Worm (Caenorhabditis elegans) whole organism, young adult: Measurements from ENCODE around the gene bbs-4.

Experiments
- B0035.1 ChIP-seq: sonication (generic microtip); optimal IDR thresholded peaks from 2 replicates; lab custom pipeline; 2016; ENCODE audit warnings: missing genetic modification characterization, mild to moderate bottlenecking, missing compliant biosample characterization, missing genotype, missing genetic modification reagents
- B0261.1 ChIP-seq: sonication (generic microtip); optimal IDR thresholded peaks from 2 replicates; lab custom pipeline; 2016; ENCODE audit warnings: mild to moderate bottlenecking, missing genetic modification characterization, moderate library complexity, missing compliant biosample characterization
- C17E4.6 ChIP-seq: fragments of 200-800 bp; sonication (Bioruptor generic); IDR thresholded peaks from 2 replicates; pipeline ENCODE4 v1.3.6; 2022; ENCODE audit warnings: missing genetic modification reagents, missing genetic modification characterization, missing compliant biosample characterization
- F33H1.4 ChIP-seq: fragments of 200-800 bp; sonication (Bioruptor generic); IDR thresholded peaks from 2 replicates; pipeline ENCODE4 v1.3.6; 2022; ENCODE audit warnings: missing genetic modification reagents, missing genetic modification characterization, missing compliant biosample characterization
- F39B2.1 ChIP-seq: fragments of 200-800 bp; sonication (Bioruptor generic); IDR thresholded peaks from 2 replicates; pipeline ENCODE4 v1.3.6; 2022; ENCODE audit warnings: missing genetic modification reagents, missing genetic modification characterization, missing compliant biosample characterization
- akir-1 ChIP-seq: fragments of 200-800 bp; sonication (Bioruptor generic); optimal IDR thresholded peaks from 2 replicates; lab custom pipeline; 2018; ENCODE audit warnings: mild to moderate bottlenecking, missing genetic modification characterization, moderate library complexity, missing compliant biosample characterization
- attf-5 ChIP-seq: fragments of 200-800 bp; sonication (Bioruptor generic); optimal IDR thresholded peaks from 2 replicates; lab custom pipeline; 2018; ENCODE audit warnings: mild to moderate bottlenecking, missing genetic modification characterization, missing compliant biosample characterization
- attf-6 ChIP-seq: fragments of 200-800 bp; sonication (Bioruptor generic); IDR thresholded peaks from 2 replicates; pipeline ENCODE4 v1.3.6; 2022; ENCODE audit warnings: missing genetic modification reagents, missing genetic modification characterization, missing compliant biosample characterization
- bed-2 ChIP-seq: fragments of 200-800 bp; sonication (Bioruptor generic); IDR thresholded peaks from 2 replicates; pipeline ENCODE4 v1.3.6; 2022; ENCODE audit warnings: missing genetic modification reagents, missing genetic modification characterization, missing compliant biosample characterization
- ccch-3 ChIP-seq: fragments of 200-800 bp; sonication (Bioruptor generic); optimal IDR thresholded peaks from 2 replicates; lab custom pipeline; 2018; ENCODE audit warnings: mild to moderate bottlenecking, missing genetic modification characterization, missing compliant biosample characterization
- cebp-1 ChIP-seq, 2 experiments: fragments of 200-800 bp in 1 of 2; sonication (Bioruptor generic) in 1 of 2; sonication (generic microtip) in 1 of 2; IDR thresholded peaks in 1 of 2; optimal IDR thresholded peaks in 1 of 2; 2 replicates each; pipeline versions ENCODE4 v1.3.6 to Lab custom; 2017 to 2022; ENCODE audit warnings: missing compliant biosample characterization in 2 of 2, missing genetic modification characterization in 2 of 2, mild to moderate bottlenecking in 1 of 2, missing genetic modification reagents in 1 of 2, moderate library complexity in 1 of 2
- cebp-2 ChIP-seq: fragments of 200-800 bp; sonication (Bioruptor generic); IDR thresholded peaks from 2 replicates; pipeline ENCODE4 v1.3.6; 2022; ENCODE audit warnings: missing genetic modification characterization, missing compliant biosample characterization
- ceh-100 ChIP-seq: fragments of 200-800 bp; sonication (Bioruptor generic); IDR thresholded peaks from 2 replicates; pipeline ENCODE4 v1.3.6; 2022; ENCODE audit warnings: missing genetic modification reagents, missing genetic modification characterization, missing compliant biosample characterization
- ceh-27 ChIP-seq: fragments of 200-800 bp; sonication (Bioruptor generic); optimal IDR thresholded peaks from 2 replicates; lab custom pipeline; 2018; ENCODE audit warnings: mild to moderate bottlenecking, missing genetic modification characterization, moderate library complexity, missing compliant biosample characterization
- chd-7 ChIP-seq: sonication (generic microtip); optimal IDR thresholded peaks from 2 replicates; lab custom pipeline; 2016; ENCODE audit warnings: mild to moderate bottlenecking, missing genetic modification characterization, moderate library complexity, missing compliant biosample characterization
- dpff-1 ChIP-seq: sonication (generic microtip); optimal IDR thresholded peaks from 2 replicates; lab custom pipeline; 2017; ENCODE audit warnings: mild to moderate bottlenecking, missing genetic modification characterization, missing compliant biosample characterization
- ets-4 ChIP-seq: fragments of 200-800 bp; sonication (Bioruptor generic); optimal IDR thresholded peaks from 2 replicates; lab custom pipeline; 2018; ENCODE audit warnings: mild to moderate bottlenecking, missing genetic modification characterization, missing compliant biosample characterization
- gei-17 ChIP-seq: fragments of 200-800 bp; sonication (Bioruptor generic); optimal IDR thresholded peaks from 2 replicates; lab custom pipeline; 2018; ENCODE audit warnings: mild to moderate bottlenecking, missing genetic modification characterization, missing compliant biosample characterization
- hlh-12 ChIP-seq: sonication (generic microtip); optimal IDR thresholded peaks from 2 replicates; lab custom pipeline; 2016; ENCODE audit warnings: missing genetic modification characterization, missing compliant biosample characterization
- hlh-26 ChIP-seq: fragments of 200-800 bp; sonication (Bioruptor generic); conservative IDR thresholded peaks from 2 replicates; pipeline ENCODE4 v1.3.6; 2022; ENCODE audit warnings: missing genetic modification reagents, missing genetic modification characterization, missing compliant biosample characterization
- hmg-1.2 ChIP-seq: fragments of 200-800 bp; sonication (Bioruptor generic); IDR thresholded peaks from 2 replicates; pipeline ENCODE4 v1.3.6; 2022; ENCODE audit warnings: missing genetic modification reagents, missing genetic modification characterization, missing compliant biosample characterization
- hsf-1 ChIP-seq: fragments of 200-800 bp; sonication (Bioruptor generic); IDR thresholded peaks from 2 replicates; pipeline ENCODE4 v1.3.6; 2022; ENCODE audit warnings: missing genetic modification reagents, missing genetic modification characterization, missing compliant biosample characterization
- lin-26 ChIP-seq: fragments of 200-800 bp; sonication (Bioruptor generic); IDR thresholded peaks from 2 replicates; pipeline ENCODE4 v1.3.6; 2022; ENCODE audit warnings: missing genetic modification reagents, missing genetic modification characterization, missing compliant biosample characterization
- lin-40 ChIP-seq: sonication (generic microtip); optimal IDR thresholded peaks from 2 replicates; lab custom pipeline; 2016; ENCODE audit warnings: missing genetic modification characterization, mild to moderate bottlenecking, missing compliant biosample characterization, missing genotype, missing genetic modification reagents
- lir-1 ChIP-seq: fragments of 200-800 bp; sonication (Bioruptor generic); conservative IDR thresholded peaks from 2 replicates; pipeline ENCODE4 v1.3.6; 2022; ENCODE audit warnings: missing genetic modification reagents, missing genetic modification characterization, missing compliant biosample characterization
- lsl-1 ChIP-seq: fragments of 200-800 bp; sonication (Bioruptor generic); optimal IDR thresholded peaks from 2 replicates; lab custom pipeline; 2018; ENCODE audit warnings: mild to moderate bottlenecking, missing genetic modification characterization, moderate library complexity, missing compliant biosample characterization
- madf-3 ChIP-seq: fragments of 200-800 bp; sonication (Bioruptor generic); IDR thresholded peaks from 2 replicates; pipeline ENCODE4 v1.3.6; 2022; ENCODE audit warnings: missing genetic modification reagents, missing genetic modification characterization, missing compliant biosample characterization
- madf-8 ChIP-seq: fragments of 200-800 bp; sonication (Bioruptor generic); conservative IDR thresholded peaks from 2 replicates; pipeline ENCODE4 v1.3.6; 2022; ENCODE audit warnings: missing genetic modification reagents, missing genetic modification characterization, missing compliant biosample characterization
- nhr-120 ChIP-seq: fragments of 200-800 bp; sonication (Bioruptor generic); IDR thresholded peaks from 2 replicates; pipeline ENCODE4 v1.3.6; 2022; ENCODE audit warnings: missing genetic modification characterization, missing compliant biosample characterization
- nhr-27 ChIP-seq: fragments of 200-800 bp; sonication (Bioruptor generic); optimal IDR thresholded peaks from 2 replicates; lab custom pipeline; 2018; ENCODE audit warnings: mild to moderate bottlenecking, missing genetic modification characterization, moderate library complexity, missing compliant biosample characterization
- nhr-80 ChIP-seq: sonication (generic microtip); optimal IDR thresholded peaks from 2 replicates; lab custom pipeline; 2016; ENCODE audit warnings: missing genetic modification characterization, missing compliant biosample characterization
- rpc-1 ChIP-seq, 2 experiments: fragments of 150-350 bp in 1 of 2; sonication (generic microtip) in 1 of 2; optimal IDR thresholded peaks; 2 replicates each; lab custom pipeline; 2014 to 2018; ENCODE audit warnings: missing biosample characterization in 1 of 2, missing genetic modification characterization in 1 of 2, missing genetic modification reagents in 1 of 2, missing genotype in 1 of 2
- snpc-1.1 ChIP-seq: sonication (generic microtip); optimal IDR thresholded peaks from 2 replicates; lab custom pipeline; 2017; ENCODE audit warnings: missing genetic modification characterization, mild to moderate bottlenecking, missing compliant biosample characterization, antibody characterized with exemption, moderate library complexity, missing genotype, missing genetic modification reagents; ENCODE audit not compliant: insufficient read depth
- snpc-3.4 ChIP-seq: sonication (generic microtip); optimal IDR thresholded peaks from 2 replicates; lab custom pipeline; 2017; ENCODE audit warnings: missing genetic modification characterization, mild to moderate bottlenecking, missing compliant biosample characterization, antibody characterized with exemption, moderate library complexity, missing genotype, missing genetic modification reagents
- somi-1 ChIP-seq: fragments of 200-800 bp; sonication (Bioruptor generic); optimal IDR thresholded peaks from 2 replicates; lab custom pipeline; 2018; ENCODE audit warnings: mild to moderate bottlenecking, missing genetic modification characterization, missing compliant biosample characterization
- sptf-2 ChIP-seq: fragments of 200-800 bp; sonication (Bioruptor generic); optimal IDR thresholded peaks from 2 replicates; lab custom pipeline; 2018; ENCODE audit warnings: mild to moderate bottlenecking, missing genetic modification characterization, missing compliant biosample characterization
- tlf-1 ChIP-seq: fragments of 200-800 bp; sonication (Bioruptor generic); optimal IDR thresholded peaks from 2 replicates; lab custom pipeline; 2018; ENCODE audit warnings: mild to moderate bottlenecking, missing genetic modification characterization, missing compliant biosample characterization
- unc-62 ChIP-seq: fragments of 150-350 bp; optimal IDR thresholded peaks from 2 replicates; lab custom pipeline; 2014; ENCODE audit warnings: missing biosample characterization, missing genetic modification reagents, missing genetic modification characterization
- xnd-1 ChIP-seq: sonication (generic microtip); optimal IDR thresholded peaks from 2 replicates; lab custom pipeline; 2016; ENCODE audit warnings: missing genotype, missing genetic modification reagents, missing genetic modification characterization, missing compliant biosample characterization
- ztf-22 ChIP-seq: fragments of 200-800 bp; sonication (Bioruptor generic); optimal IDR thresholded peaks from 2 replicates; lab custom pipeline; 2018; ENCODE audit warnings: mild to moderate bottlenecking, missing genetic modification characterization, moderate library complexity, missing compliant biosample characterization
- ztf-25 ChIP-seq: fragments of 200-800 bp; sonication (Bioruptor generic); IDR thresholded peaks from 2 replicates; pipeline ENCODE4 v1.3.6; 2022; ENCODE audit warnings: missing genetic modification reagents, missing genetic modification characterization, missing compliant biosample characterization
- ztf-26 ChIP-seq: sonication (generic microtip); optimal IDR thresholded peaks from 2 replicates; lab custom pipeline; 2017; ENCODE audit warnings: missing genetic modification characterization, missing compliant biosample characterization

bbs-4 gene

ce11 chrIII:9597044-9597443 lies 15.0 kb downstream of the bbs-4 start, which contains the start of gene C48B4.12:
Gene C48B4.12 (plus strand): TSS chrIII:9597344.
- TF ChIP-seq ccch-3 (no peak), ztf-22 (GFP tag; lab: Kevin White, UChicago) (no peak), unc-62 (GFP tag; lab: Kevin White, UChicago) (no peak), tlf-1 (GFP tag; lab: Kevin White, UChicago) (no peak), dpff-1 (tag; lab: Kevin White, UChicago) (no peak), madf-8 (GFP tag; lab: Robert Waterston, UW) (no peak), lin-40 (tag; lab: Kevin White, UChicago) (no peak), sptf-2 (no peak), hmg-1.2 (no peak), ceh-100 (no peak), lin-26 (no peak), ztf-26 (no peak), attf-5 (GFP tag; lab: Kevin White, UChicago) (no peak), hlh-12 (tag; lab: Kevin White, UChicago) (no peak), gei-17 (GFP tag; lab: Kevin White, UChicago) (no peak)

- TF ChIP-seq attf-5 (GFP tag; lab: Kevin White, UChicago), result no peak
- no peak for TF ChIP-seq ztf-25
- no peak for TF ChIP-seq ccch-3
- TF ChIP-seq attf-6, result no peak
- TF ChIP-seq lsl-1 (GFP tag; lab: Kevin White, UChicago), result no peak
- TF ChIP-seq madf-3 (GFP tag; lab: Robert Waterston, UW), result no peak
- no peak for TF ChIP-seq snpc-3.4 (tag; lab: Kevin White, UChicago)
- TF ChIP-seq nhr-27 (tag; lab: Kevin White, UChicago), result no peak
- no peak for TF ChIP-seq hlh-26
- no peak for TF ChIP-seq lir-1 (GFP tag; lab: Robert Waterston, UW)
- TF ChIP-seq ceh-100, result no peak
- no peak for TF ChIP-seq C17E4.6 (GFP tag; lab: Robert Waterston, UW)
Observed at ce11 chrIII:9595563-9595962, 16.4 kb downstream of the bbs-4 start, which contains the start of gene rom-2. Gene rom-2 (minus strand): TSS chrIII:9595663.

- no peak for TF ChIP-seq rpc-1 (optimal IDR thresholded peaks at IDR 0.05; lab: Kevin White, UChicago)
- no peak for TF ChIP-seq rpc-1 (tag; optimal IDR thresholded peaks at IDR 0.05; lab: Kevin White, UChicago)
- no peak for TF ChIP-seq somi-1 (GFP tag; lab: Kevin White, UChicago)
- TF ChIP-seq snpc-1.1, result no peak
- TF ChIP-seq B0261.1 (tag; lab: Kevin White, UChicago), result no peak
- TF ChIP-seq nhr-80, result peak; percentile 78
- TF ChIP-seq xnd-1 (tag; lab: Kevin White, UChicago), result no peak
Observed at ce11 chrIII:9592118-9592517, 19.9 kb downstream of the bbs-4 start, which contains the start of gene acox-1.5. Gene acox-1.5 (minus strand): TSS chrIII:9592192.

ce11 chrIII:9590212-9590611 lies 21.8 kb downstream of the bbs-4 start:
- TF ChIP-seq F33H1.4 (GFP tag; lab: Robert Waterston, UW), result no peak
- TF ChIP-seq nhr-80, result peak; percentile 80
- TF ChIP-seq chd-7, result no peak
- no peak for TF ChIP-seq hsf-1 (GFP tag; lab: Robert Waterston, UW)
- peak; percentile 24 for TF ChIP-seq ets-4 (GFP tag; lab: Kevin White, UChicago)
- TF ChIP-seq B0035.1, result no peak
- no peak for TF ChIP-seq bed-2
- no peak for TF ChIP-seq nhr-120 (GFP tag; lab: Robert Waterston, UW)
- no peak for TF ChIP-seq F39B2.1 (GFP tag; lab: Robert Waterston, UW)
- no peak for TF ChIP-seq snpc-3.4 (tag; lab: Kevin White, UChicago)
- TF ChIP-seq akir-1 (GFP tag; lab: Kevin White, UChicago), result no peak
- no peak for TF ChIP-seq cebp-1 (GFP tag; IDR thresholded peaks at IDR 0.05; lab: Robert Waterston, UW)
- TF ChIP-seq cebp-1 (tag; optimal IDR thresholded peaks at IDR 0.05; lab: Kevin White, UChicago), result peak; percentile 54
- no peak for TF ChIP-seq ceh-27 (GFP tag; lab: Kevin White, UChicago)
- TF ChIP-seq attf-5 (GFP tag; lab: Kevin White, UChicago), result no peak
- no peak for TF ChIP-seq cebp-2 (GFP tag; lab: Robert Waterston, UW)
